Worm (Caenorhabditis elegans) whole organism, dauer: ENCODE measurements around the gene clc-6.

Experiments used
- unc-62 ChIP-seq: sonication (generic microtip); optimal IDR thresholded peaks from 2 replicates; lab custom pipeline; 2017; ENCODE audit warnings: missing biosample characterization, missing genetic modification reagents, missing genetic modification characterization

clc-6 gene

DNA sequence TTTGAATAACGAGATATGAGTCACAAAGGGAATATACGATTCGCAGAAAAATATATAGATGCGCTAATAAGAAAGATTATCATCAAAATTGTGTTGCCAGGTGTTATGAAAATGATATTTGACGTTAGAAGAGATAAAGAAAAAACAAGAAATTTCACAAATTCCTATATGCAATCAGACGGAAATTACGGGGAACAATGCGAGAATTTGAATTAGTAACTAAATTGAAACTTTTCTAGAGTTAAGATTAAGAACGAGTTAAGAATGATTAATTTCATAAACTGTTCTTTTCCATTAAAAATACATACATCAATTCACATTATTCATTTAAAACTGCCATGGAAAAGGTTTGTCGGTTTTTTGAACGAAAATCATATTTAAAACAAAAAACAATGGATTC is at the start of gene clc-6:
Gene clc-6, minus strand, starts transcription at position 101 of the 400 bp plus-strand sequence.
- TF ChIP-seq unc-62 = no peak

DNA sequence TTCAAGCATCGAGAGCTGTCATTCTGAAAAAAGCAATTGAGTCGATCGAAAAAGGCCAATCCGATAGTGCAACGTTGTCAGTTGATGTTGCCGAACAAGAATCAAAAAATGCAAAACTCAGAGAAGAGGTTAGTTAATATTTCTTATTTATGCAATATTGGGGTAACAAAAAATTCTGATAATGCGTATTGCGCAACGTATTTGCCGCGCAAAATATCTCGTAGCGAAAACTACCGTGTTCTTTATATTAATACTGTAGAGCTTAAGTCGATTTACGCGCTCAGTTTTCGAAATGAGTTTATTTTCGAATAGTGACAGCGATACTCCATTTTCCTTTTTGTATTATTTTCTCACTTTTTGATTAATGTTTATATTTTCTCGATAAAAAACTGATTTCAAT is 49.0 kb upstream of the clc-6 start:
- no peak for TF ChIP-seq unc-62

DNA sequence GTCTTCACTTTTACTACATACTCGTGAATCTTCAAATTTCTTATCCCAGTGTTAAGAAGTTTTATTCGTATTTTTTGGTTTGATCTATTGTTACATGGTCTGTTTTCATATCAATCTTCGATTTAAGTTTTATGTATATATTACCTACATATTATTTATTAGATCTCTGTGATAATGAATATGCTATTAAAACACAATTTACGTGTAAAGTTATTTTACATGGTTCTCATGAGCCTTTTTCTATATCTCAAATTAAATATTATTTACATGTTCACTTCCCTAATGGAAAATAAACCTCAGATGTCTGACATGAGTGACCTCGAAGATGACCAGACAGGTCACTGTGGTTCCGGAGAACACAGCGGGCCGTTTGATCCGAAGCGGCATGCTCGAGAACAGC is 48.5 kb upstream of the clc-6 start, which contains the start of gene mxl-1:
Gene mxl-1, plus strand, starts transcription at position 301 of the 400 bp plus-strand sequence.
- TF ChIP-seq unc-62 = no peak

DNA sequence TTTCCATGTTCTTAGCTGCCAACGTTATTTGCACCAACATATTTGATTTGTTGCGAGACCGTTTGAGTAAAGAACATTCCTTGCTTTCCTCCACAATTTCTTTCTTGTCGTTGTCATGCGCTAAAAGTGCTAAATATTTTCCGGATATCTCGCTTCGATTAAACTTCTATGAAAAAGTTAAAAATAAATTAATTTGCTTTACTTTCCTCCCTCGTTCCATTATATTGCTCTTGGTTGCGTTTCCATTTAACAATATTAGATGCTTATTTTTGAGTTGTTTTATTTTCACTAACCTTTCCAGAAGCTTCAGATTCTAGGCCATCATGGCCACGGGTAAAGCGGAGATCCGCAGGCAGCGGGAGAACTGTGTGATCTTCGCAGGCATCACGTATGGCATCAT is 45.6 kb upstream of the clc-6 start, which contains the start of gene pgap-1:
Gene pgap-1, plus strand, starts transcription at position 301 of the 400 bp plus-strand sequence.
- TF ChIP-seq unc-62 = no peak

DNA sequence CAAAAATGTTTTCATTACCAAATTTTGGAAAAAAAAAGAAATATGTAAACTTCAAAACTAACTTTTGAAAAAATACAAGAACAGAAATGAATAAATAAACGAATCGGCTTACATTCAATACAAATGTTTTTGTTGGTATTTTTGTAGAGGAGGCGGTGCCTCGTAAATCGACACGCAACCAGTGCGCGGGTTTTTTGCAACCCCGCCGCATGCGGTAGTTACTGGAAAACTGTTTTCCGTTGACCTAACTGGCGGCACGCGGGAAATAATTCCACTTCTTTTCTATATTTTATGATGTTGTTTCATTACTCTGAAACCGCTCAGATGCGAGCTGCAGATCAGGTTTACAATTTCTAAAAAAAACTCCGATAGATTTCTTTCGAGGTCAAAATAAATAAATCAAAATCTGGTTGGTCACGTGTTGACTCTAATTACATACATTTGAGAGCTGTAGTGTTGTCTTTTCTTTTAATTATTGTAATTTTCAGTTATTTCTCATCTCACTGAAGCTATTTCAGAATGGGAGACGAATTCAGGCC is 43.2 kb upstream of the clc-6 start, which contains the start of the genes dvc-1 and ima-1:
Gene dvc-1, minus strand, starts transcription at position 145 of the 539 bp plus-strand sequence.
Gene ima-1, plus strand, starts transcription at position 489 of the 539 bp plus-strand sequence.
- TF ChIP-seq unc-62 = no peak

DNA sequence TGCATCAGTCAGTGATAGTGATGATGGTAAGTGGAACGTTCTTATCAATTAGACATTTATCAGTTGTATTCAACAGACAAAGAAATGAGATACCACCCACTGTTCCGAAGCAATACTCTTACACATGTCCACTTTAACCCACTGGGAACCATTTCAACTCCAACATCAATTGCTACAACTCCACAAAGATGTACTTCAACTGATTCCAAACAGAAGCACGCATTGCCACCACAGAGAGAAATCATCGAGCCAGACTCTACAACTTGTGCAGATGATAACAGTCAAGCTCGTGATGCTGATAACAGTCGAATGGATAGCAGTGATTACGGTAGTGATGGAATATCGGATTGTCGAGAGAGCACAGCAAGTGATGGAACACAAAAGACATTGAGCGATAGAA is 39.9 kb upstream of the clc-6 start:
- no peak for TF ChIP-seq unc-62

DNA sequence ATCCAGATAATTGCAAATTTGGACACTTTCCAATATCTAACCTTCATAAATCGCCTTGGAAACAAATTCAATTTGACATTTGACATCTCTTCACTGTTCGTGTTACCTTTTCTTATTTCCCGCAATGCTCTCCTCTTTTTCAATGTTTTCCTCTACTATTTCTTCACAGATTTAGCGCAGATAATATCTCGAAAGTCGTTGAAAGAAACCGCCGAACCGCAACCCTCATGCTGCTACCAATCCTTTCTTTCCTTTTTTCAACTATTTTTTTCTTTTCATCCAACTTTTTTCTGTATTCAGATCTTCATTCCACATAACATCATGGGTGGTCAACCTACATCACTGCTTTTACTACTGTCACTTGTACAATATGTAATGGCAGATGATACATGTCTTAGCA is 38.3 kb upstream of the clc-6 start, which contains the start of gene T19B10.5:
Gene T19B10.5, plus strand, starts transcription at position 301 of the 400 bp plus-strand sequence.
- no peak for TF ChIP-seq unc-62

DNA sequence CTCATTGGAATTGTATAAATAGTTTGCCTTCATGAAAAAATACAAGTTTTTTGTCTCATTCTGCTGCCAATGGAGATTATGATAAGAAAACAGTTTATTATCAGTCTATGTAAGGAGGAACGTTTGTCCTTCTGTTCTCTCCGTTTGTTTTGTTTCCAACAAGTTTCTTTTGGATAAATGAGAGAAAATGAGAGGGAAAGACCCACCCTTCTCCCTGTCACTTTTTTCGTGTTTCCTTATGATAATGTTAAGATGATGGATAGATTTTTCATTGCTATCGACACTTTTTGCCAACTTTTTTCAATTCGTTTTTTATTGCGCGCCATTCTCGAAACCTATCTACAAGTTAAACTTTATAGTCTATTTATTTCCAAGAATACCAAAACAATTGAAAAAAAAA is 35.2 kb upstream of the clc-6 start:
- no peak for TF ChIP-seq unc-62

DNA sequence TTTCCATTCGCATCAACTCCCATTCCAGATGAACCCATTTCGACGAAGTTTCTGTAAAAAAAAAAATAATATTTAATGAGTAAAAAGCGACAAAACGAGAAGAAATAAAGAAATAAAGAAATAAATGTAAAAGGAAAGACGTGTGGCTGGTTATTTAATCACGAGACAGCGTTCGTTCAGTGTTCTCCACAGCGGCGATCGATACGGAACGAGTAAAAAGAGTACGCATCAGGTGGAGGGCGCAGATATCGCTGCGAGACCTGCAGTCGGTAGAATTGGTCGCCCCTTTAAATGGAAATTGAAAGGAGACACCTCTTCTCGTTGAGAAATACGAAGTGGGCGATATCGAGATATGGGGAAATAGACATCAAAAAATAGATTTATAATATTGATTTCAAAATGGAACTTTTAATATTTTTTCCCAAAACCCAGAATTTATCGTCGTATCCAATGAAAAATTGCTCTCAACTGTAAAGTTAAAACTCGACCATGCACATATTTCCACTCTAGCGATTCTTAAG is 32.7 kb upstream of the clc-6 start, which contains the start of gene pqn-70:
Gene pqn-70, minus strand, starts transcription at position 51 of the 521 bp plus-strand sequence.
- no peak for TF ChIP-seq unc-62

DNA sequence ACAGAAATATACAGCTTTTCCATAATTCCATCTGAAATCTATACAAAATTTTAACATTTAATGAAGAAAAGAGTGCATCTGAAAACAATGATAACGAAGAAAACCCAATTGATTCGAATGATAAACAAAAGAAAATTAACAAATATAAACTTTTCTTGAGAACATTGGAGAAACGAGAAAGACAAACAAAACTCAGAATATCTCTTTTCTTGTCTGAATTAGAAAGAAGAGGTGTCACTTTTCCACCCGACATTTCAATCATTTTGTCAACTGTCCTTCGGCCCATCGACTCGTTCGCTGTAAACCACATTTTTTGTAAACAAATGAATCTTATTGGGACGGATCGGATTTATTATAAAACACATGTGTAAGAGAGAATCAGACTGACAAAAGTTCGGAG is 30.0 kb upstream of the clc-6 start, which contains the start of gene bgal-1:
Gene bgal-1, minus strand, starts transcription at position 38 of the 400 bp plus-strand sequence.
- TF ChIP-seq unc-62 = no peak

DNA sequence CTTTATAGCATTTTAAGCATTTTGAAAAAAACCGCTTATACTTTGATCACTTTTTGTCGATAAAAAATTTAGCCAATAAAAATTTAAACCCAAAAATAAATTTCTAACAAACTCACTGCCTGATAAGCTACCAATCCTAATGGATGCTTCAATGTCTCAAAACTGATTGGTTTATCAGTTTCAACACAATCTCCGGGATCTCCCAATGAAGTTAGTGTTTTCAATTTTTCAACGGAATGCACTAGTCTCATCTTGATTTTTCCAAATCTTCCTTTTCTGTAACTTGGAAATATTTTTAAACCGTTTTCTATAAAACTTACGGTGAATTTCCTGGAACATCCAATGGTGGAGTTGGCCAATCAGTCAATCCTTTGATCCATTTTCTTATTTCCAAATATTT is 27.7 kb upstream of the clc-6 start:
- TF ChIP-seq unc-62 = no peak

DNA sequence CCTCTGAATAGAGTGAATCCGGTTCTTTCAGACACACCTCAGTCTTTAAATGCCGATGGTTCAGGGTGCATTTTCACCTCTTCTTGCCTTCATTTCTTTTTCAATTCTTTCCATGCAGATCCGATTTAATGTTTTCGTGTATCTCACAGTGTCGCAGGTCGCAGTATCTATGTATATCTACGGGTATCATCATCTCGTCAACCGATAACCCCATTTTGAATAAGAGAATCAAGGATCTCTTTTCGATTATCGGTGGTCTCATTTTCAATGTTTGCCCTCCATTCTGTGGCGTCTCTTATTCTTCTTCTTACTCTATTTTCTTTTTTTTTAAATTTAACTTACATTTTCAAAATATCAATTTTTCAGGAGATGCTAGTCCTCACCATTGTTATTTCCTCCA is 24.9 kb upstream of the clc-6 start, which contains the start of gene T19B10.2:
Gene T19B10.2, plus strand, starts transcription at position 367 of the 400 bp plus-strand sequence.
- TF ChIP-seq unc-62 = no peak

DNA sequence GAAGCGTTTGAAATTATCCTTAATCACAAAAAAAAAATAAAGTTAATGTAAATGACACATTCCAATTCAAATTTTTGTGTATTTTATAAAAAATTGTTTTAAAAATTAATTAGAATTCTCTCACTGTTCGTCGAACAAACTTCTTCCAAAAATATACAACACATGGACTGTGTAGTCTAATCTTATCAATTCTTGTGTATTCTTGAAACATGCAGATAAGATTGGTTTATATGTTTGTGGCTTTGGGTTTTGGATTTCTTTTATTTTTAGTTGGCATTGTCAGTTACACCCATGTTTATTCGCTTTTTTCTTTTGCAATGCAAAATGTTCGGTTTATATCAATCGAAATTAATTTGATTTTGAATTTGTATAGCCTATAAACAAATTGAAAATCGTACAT is 24.4 kb upstream of the clc-6 start:
- TF ChIP-seq unc-62 = no peak

DNA sequence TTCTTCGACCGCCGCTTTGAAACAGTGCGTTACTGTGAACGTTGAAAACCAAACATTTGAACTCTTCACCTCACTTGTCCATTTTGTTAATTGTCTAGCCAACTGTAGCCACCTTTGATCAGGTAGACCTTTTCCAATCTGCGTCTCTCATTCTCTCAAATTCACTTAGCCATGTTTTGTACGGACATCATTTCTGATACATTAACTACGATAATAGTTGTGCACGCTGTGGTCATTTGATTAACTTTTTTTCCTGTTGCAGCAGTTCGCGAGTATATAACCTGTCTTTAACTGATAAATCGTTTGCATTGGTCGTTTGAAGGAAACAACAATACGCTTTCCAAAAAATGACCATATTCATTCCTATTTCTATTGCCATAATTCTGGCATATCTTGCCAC is 21.4 kb upstream of the clc-6 start, which contains the start of gene cyp-29A2:
Gene cyp-29A2, plus strand, starts transcription at position 190 of the 400 bp plus-strand sequence.
- no peak for TF ChIP-seq unc-62

DNA sequence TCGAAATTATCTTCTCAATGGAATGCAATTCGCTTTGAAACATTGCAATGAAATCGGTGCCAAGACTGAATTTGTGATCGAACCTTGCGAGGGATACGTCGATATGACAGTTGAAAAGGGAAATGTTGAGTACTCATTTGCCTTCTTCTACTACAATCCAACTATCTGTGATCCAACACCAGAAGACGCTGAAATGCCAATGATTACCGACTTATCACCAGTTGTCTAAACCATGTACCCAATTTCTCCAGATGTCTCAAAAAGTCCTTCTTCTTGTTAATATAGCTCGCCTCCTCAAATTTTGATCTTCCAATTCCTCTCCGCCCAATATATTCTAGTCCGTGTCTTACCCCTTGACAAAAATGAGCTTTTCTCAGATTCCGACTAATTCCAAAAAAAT is 20.1 kb upstream of the clc-6 start:
- TF ChIP-seq unc-62 = no peak

DNA sequence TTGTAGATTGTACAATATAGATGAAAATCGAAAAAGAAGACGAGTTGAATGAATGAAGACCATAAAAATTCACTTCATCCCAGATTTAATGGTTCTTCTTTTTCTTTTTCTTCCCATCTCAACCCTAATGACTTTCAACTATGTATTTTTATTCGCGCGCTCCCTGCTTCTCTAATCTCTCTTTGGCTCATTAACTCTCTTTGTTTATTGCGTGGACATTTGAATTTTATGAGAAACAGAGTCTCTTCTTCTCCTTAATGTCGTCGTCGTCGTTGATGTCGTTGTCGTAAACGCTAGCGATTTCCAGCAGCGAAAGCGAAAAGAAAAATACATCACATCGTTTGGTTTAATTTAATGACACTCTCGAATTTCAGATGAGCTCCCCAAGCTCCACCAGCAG is 18.6 kb upstream of the clc-6 start:
- no peak for TF ChIP-seq unc-62

DNA sequence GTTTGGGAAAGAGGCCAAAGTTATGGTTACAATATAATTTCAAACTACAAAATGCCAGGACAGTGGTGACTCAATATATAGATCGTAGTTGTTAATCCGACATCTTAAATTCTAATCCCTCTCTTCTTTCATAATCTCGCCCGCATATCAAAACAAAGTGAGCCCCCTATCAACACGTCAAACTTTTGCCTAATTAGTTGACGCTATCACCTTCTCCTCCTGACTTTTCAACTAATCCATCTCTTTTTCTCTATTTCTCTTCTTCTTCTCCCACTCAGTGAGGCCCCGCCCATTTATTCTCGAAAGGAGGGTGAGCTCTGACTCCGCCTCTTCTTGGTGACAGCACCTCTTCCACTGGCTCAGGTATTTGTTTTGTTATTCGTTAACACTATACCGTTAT is 15.3 kb upstream of the clc-6 start:
- no peak for TF ChIP-seq unc-62
